Fruit fly (Drosophila melanogaster) whole organism, adult: ENCODE measurements around the gene Nt5a.

ENCODE experiments used
- CG5204 ChIP-seq: fragments of 200-800 bp; sonication (Bioruptor generic); optimal IDR thresholded peaks from 2 replicates; lab custom pipeline; 2016; ENCODE audit warnings: missing biosample characterization, missing genetic modification characterization
- CG7101 ChIP-seq: fragments of 200-800 bp; sonication (Bioruptor generic); optimal IDR thresholded peaks from 2 replicates; lab custom pipeline; 2018; ENCODE audit warnings: missing biosample characterization, mild to moderate bottlenecking, missing genetic modification characterization, moderate library complexity
- Clk ChIP-seq: fragments of 200-800 bp; sonication (Bioruptor generic); optimal IDR thresholded peaks from 2 replicates; lab custom pipeline; 2017; ENCODE audit warnings: missing biosample characterization, missing genetic modification characterization
- kay ChIP-seq: fragments of 200-800 bp; sonication (Bioruptor generic); peaks from one replicate; lab custom pipeline; 2016; ENCODE audit warnings: missing biosample characterization, missing genetic modification characterization, borderline replicate concordance
- toe ChIP-seq: fragments of 200-800 bp; sonication (Bioruptor generic); optimal IDR thresholded peaks from 2 replicates; lab custom pipeline; 2016; ENCODE audit warnings: missing biosample characterization, missing genetic modification characterization

- TF ChIP-seq CG5204 (GFP tag; lab: Kevin White, UChicago) = no peak
- TF ChIP-seq kay (GFP tag; lab: Kevin White, UChicago) = no peak
- no peak for TF ChIP-seq toe
- TF ChIP-seq Clk = no peak
- TF ChIP-seq CG7101 (tag; lab: Kevin White, UChicago) = no peak
Observed at dm6 chr3L:1349397-1349796, 42.2 kb upstream of the Nt5a start.
